Worm (Caenorhabditis elegans) whole organism, L4 larva: ENCODE measurements around the gene C07B5.8.
A peak's percentile ranks its signal among the peaks of the same experiment; 100 is the strongest.

Experiments
- ZK337.2 ChIP-seq: fragments of 200-800 bp; sonication (Bioruptor generic); IDR thresholded peaks from 2 replicates; pipeline ENCODE4 v1.3.6; 2022; ENCODE audit warnings: missing genetic modification reagents, missing genetic modification characterization, missing compliant biosample characterization
- aly-2 ChIP-seq: sonication (generic microtip); optimal IDR thresholded peaks from 2 replicates; lab custom pipeline; 2018; ENCODE audit warnings: missing biosample characterization, missing genetic modification characterization
- ceh-20 ChIP-seq: fragments of 200-800 bp; sonication (Bioruptor generic); IDR thresholded peaks from 2 replicates; pipeline ENCODE4 v1.3.6; 2022; ENCODE audit warnings: missing genetic modification reagents, missing genetic modification characterization, missing compliant biosample characterization
- ceh-28 ChIP-seq: fragments of 150-350 bp; optimal IDR thresholded peaks from 2 replicates; lab custom pipeline; 2014; ENCODE audit warnings: missing biosample characterization, missing genetic modification reagents, missing genetic modification characterization
- ctbp-1 ChIP-seq: fragments of 200-800 bp; sonication (Bioruptor generic); IDR thresholded peaks from 2 replicates; pipeline ENCODE4 v1.3.6; 2022; ENCODE audit warnings: missing genetic modification reagents, missing genetic modification characterization, missing compliant biosample characterization
- daf-12 ChIP-seq: fragments of 150-350 bp; optimal IDR thresholded peaks from 2 replicates; lab custom pipeline; 2014; ENCODE audit warnings: missing biosample characterization, missing genetic modification reagents, missing genetic modification characterization
- daf-16 ChIP-seq, 3 experiments: sonication (generic microtip); optimal IDR thresholded peaks; 2 replicates each; lab custom pipeline; 2016 to 2017; ENCODE audit warnings: missing genetic modification characterization in 3 of 3, missing genetic modification reagents in 3 of 3, mild to moderate bottlenecking in 2 of 3, missing compliant biosample characterization in 2 of 3, missing biosample characterization in 1 of 3, moderate library complexity in 1 of 3
- dmd-9 ChIP-seq: fragments of 200-800 bp; sonication (Bioruptor generic); IDR thresholded peaks from 2 replicates; pipeline ENCODE4 v1.3.6; 2022; ENCODE audit warnings: missing genetic modification reagents, missing genetic modification characterization, missing compliant biosample characterization
- duxl-1 ChIP-seq: sonication (generic microtip); optimal IDR thresholded peaks from 2 replicates; lab custom pipeline; 2016; ENCODE audit warnings: mild to moderate bottlenecking, missing genetic modification characterization, moderate library complexity, missing compliant biosample characterization; ENCODE audit not compliant: poor library complexity
- dve-1 ChIP-seq: sonication (generic microtip); optimal IDR thresholded peaks from 2 replicates; lab custom pipeline; 2017; ENCODE audit warnings: antibody characterized with exemption, mild to moderate bottlenecking, missing genetic modification characterization, missing compliant biosample characterization; ENCODE audit not compliant: insufficient read depth
- egl-27 ChIP-seq: sonication (generic microtip); optimal IDR thresholded peaks from 3 replicates; lab custom pipeline; 2017; ENCODE audit warnings: missing biosample characterization, missing genetic modification reagents, missing genetic modification characterization
- egl-43 ChIP-seq: fragments of 200-800 bp; sonication (Bioruptor generic); IDR thresholded peaks from 2 replicates; pipeline ENCODE4 v1.3.6; 2022; ENCODE audit warnings: missing genetic modification reagents, missing genetic modification characterization, missing compliant biosample characterization
- fkh-10 ChIP-seq: fragments of 150-350 bp; optimal IDR thresholded peaks from 2 replicates; lab custom pipeline; 2014; ENCODE audit warnings: missing biosample characterization, missing genetic modification reagents, missing genetic modification characterization
- fos-1 ChIP-seq: fragments of 150-350 bp; optimal IDR thresholded peaks from 2 replicates; lab custom pipeline; 2014; ENCODE audit warnings: missing biosample characterization, missing genetic modification characterization
- hif-1 ChIP-seq, 2 experiments: sonication (generic microtip); optimal IDR thresholded peaks; 2 replicates each; lab custom pipeline; 2016 to 2017; ENCODE audit warnings: missing compliant biosample characterization in 2 of 2, missing genetic modification characterization in 2 of 2, missing genetic modification reagents in 2 of 2, missing genotype in 2 of 2, mild to moderate bottlenecking in 1 of 2
- hlh-11 ChIP-seq: fragments of 200-800 bp; sonication (Bioruptor generic); optimal IDR thresholded peaks from 2 replicates; lab custom pipeline; 2018; ENCODE audit warnings: mild to moderate bottlenecking, missing genetic modification characterization, missing compliant biosample characterization
- hmg-1.1 ChIP-seq: fragments of 200-800 bp; sonication (Bioruptor generic); IDR thresholded peaks from 2 replicates; pipeline ENCODE4 v1.3.6; 2022; ENCODE audit warnings: missing genetic modification reagents, missing genetic modification characterization, missing compliant biosample characterization
- lin-13 ChIP-seq: fragments of 150-350 bp; optimal IDR thresholded peaks from 2 replicates; lab custom pipeline; 2014; ENCODE audit warnings: missing biosample characterization, missing genetic modification reagents, missing genetic modification characterization
- lin-29 ChIP-seq: fragments of 200-800 bp; sonication (Bioruptor generic); IDR thresholded peaks from 2 replicates; pipeline ENCODE4 v1.3.6; 2022; ENCODE audit warnings: missing genetic modification reagents, missing genetic modification characterization, missing compliant biosample characterization
- lin-38 ChIP-seq: fragments of 200-800 bp; sonication (Bioruptor generic); IDR thresholded peaks from 2 replicates; pipeline ENCODE4 v1.3.6; 2022; ENCODE audit warnings: missing genetic modification reagents, missing genetic modification characterization, missing compliant biosample characterization
- lir-3 ChIP-seq: sonication (generic microtip); optimal IDR thresholded peaks from 2 replicates; lab custom pipeline; 2016; ENCODE audit warnings: mild to moderate bottlenecking, missing genetic modification characterization, missing compliant biosample characterization
- lsy-2 ChIP-seq, 2 experiments: fragments of 150-350 bp in 1 of 2; sonication (generic microtip) in 1 of 2; optimal IDR thresholded peaks; 2 replicates each; lab custom pipeline; 2014 to 2017; ENCODE audit warnings: missing biosample characterization in 2 of 2, missing genetic modification characterization in 2 of 2
- mdl-1 ChIP-seq, 2 experiments: fragments of 150-350 bp in 1 of 2; sonication (generic microtip) in 1 of 2; optimal IDR thresholded peaks; 2 replicates each; lab custom pipeline; 2014 to 2017; ENCODE audit warnings: missing biosample characterization in 2 of 2, missing genetic modification characterization in 2 of 2
- mdt-29 ChIP-seq: fragments of 200-800 bp; sonication (Bioruptor generic); IDR thresholded peaks from 2 replicates; pipeline ENCODE4 v1.3.6; 2022; ENCODE audit warnings: missing genetic modification reagents, missing genetic modification characterization, missing compliant biosample characterization
- mes-2 ChIP-seq: sonication (generic microtip); optimal IDR thresholded peaks from 2 replicates; lab custom pipeline; 2016; ENCODE audit warnings: missing genotype, mild to moderate bottlenecking, missing genetic modification characterization, missing compliant biosample characterization; ENCODE audit not compliant: poor library complexity, severe bottlenecking
- mxl-2 ChIP-seq: fragments of 200-800 bp; sonication (Bioruptor generic); conservative IDR thresholded peaks from 2 replicates; pipeline ENCODE4 v1.3.6; 2022; ENCODE audit warnings: missing genetic modification reagents, missing genetic modification characterization, missing compliant biosample characterization
- mxl-3 ChIP-seq: fragments of 200-800 bp; sonication (Bioruptor generic); optimal IDR thresholded peaks from 2 replicates; lab custom pipeline; 2018; ENCODE audit warnings: mild to moderate bottlenecking, missing genetic modification characterization, missing compliant biosample characterization
- nhr-10 ChIP-seq: fragments of 150-350 bp; optimal IDR thresholded peaks from 2 replicates; lab custom pipeline; 2014; ENCODE audit warnings: missing biosample characterization, missing genetic modification characterization
- nhr-11 ChIP-seq: fragments of 150-350 bp; optimal IDR thresholded peaks from 2 replicates; lab custom pipeline; 2014; ENCODE audit warnings: missing biosample characterization, missing genetic modification characterization
- nhr-237 ChIP-seq: sonication (generic microtip); optimal IDR thresholded peaks from 2 replicates; lab custom pipeline; 2017; ENCODE audit warnings: missing biosample characterization, missing genetic modification characterization
- nhr-28 ChIP-seq: fragments of 150-350 bp; optimal IDR thresholded peaks from 2 replicates; lab custom pipeline; 2014; ENCODE audit warnings: missing biosample characterization, missing genetic modification characterization
- nhr-41 ChIP-seq: fragments of 200-800 bp; sonication (Bioruptor generic); IDR thresholded peaks from 2 replicates; pipeline ENCODE4 v1.3.6; 2022; ENCODE audit warnings: missing genetic modification reagents, missing genetic modification characterization, missing compliant biosample characterization
- nhr-42 ChIP-seq: fragments of 200-800 bp; sonication (Bioruptor generic); IDR thresholded peaks from 2 replicates; pipeline ENCODE4 v1.3.6; 2022; ENCODE audit warnings: missing genetic modification characterization, missing compliant biosample characterization
- nhr-76 ChIP-seq: fragments of 150-350 bp; optimal IDR thresholded peaks from 2 replicates; lab custom pipeline; 2014; ENCODE audit warnings: missing biosample characterization, missing genetic modification characterization
- pha-4 ChIP-seq, 2 experiments: fragments of 150-350 bp in 1 of 2; fragments of 200-800 bp in 1 of 2; sonication (Bioruptor generic) in 1 of 2; IDR thresholded peaks in 1 of 2; optimal IDR thresholded peaks in 1 of 2; 2 replicates each; pipeline versions ENCODE4 v1.3.6 to Lab custom; 2014 to 2022; ENCODE audit warnings: missing genetic modification characterization in 2 of 2, missing genetic modification reagents in 2 of 2, missing biosample characterization in 1 of 2, missing compliant biosample characterization in 1 of 2
- snpc-4 ChIP-seq: fragments of 150-350 bp; optimal IDR thresholded peaks from 2 replicates; lab custom pipeline; 2014; ENCODE audit warnings: missing biosample characterization, missing genetic modification characterization
- spr-3 ChIP-seq: fragments of 200-800 bp; sonication (Bioruptor generic); optimal IDR thresholded peaks from 2 replicates; lab custom pipeline; 2018; ENCODE audit warnings: mild to moderate bottlenecking, missing genetic modification characterization, missing compliant biosample characterization
- tag-97 ChIP-seq: fragments of 200-800 bp; sonication (Bioruptor generic); IDR thresholded peaks from 2 replicates; pipeline ENCODE4 v1.3.6; 2022; ENCODE audit warnings: missing genetic modification characterization, missing compliant biosample characterization
- unc-130 ChIP-seq: sonication (generic microtip); optimal IDR thresholded peaks from 2 replicates; lab custom pipeline; 2016; ENCODE audit warnings: missing genetic modification reagents, missing genetic modification characterization, missing compliant biosample characterization
- unc-39 ChIP-seq: sonication (generic microtip); optimal IDR thresholded peaks from 2 replicates; lab custom pipeline; 2017; ENCODE audit warnings: missing biosample characterization, missing genetic modification characterization
- unc-62 ChIP-seq, 3 experiments: fragments of 150-350 bp in 1 of 3; sonication (generic microtip); optimal IDR thresholded peaks in 2 of 3; peaks in 1 of 3; 1 replicate in 1 of 3; 2 replicates in 2 of 3; lab custom pipeline; 2014 to 2017; ENCODE audit warnings: missing biosample characterization in 3 of 3, missing genetic modification characterization in 3 of 3, missing genetic modification reagents in 3 of 3, missing genotype in 1 of 3
- zag-1 ChIP-seq: fragments of 150-350 bp; optimal IDR thresholded peaks from 2 replicates; lab custom pipeline; 2014; ENCODE audit warnings: missing biosample characterization, missing genetic modification characterization
- zfp-2 ChIP-seq: sonication (generic microtip); optimal IDR thresholded peaks from 2 replicates; lab custom pipeline; 2016; ENCODE audit warnings: mild to moderate bottlenecking, missing genetic modification characterization, missing compliant biosample characterization
- zip-11 ChIP-seq: fragments of 200-800 bp; sonication (Bioruptor generic); IDR thresholded peaks from 2 replicates; pipeline ENCODE4 v1.3.6; 2022; ENCODE audit warnings: missing genetic modification characterization, missing compliant biosample characterization
- zip-2 ChIP-seq: fragments of 150-350 bp; optimal IDR thresholded peaks from 2 replicates; lab custom pipeline; 2014; ENCODE audit warnings: missing biosample characterization, missing genetic modification characterization
- ztf-7 ChIP-seq: fragments of 150-350 bp; optimal IDR thresholded peaks from 2 replicates; lab custom pipeline; 2014; ENCODE audit warnings: missing biosample characterization, missing genetic modification characterization

C07B5.8 gene

DNA sequence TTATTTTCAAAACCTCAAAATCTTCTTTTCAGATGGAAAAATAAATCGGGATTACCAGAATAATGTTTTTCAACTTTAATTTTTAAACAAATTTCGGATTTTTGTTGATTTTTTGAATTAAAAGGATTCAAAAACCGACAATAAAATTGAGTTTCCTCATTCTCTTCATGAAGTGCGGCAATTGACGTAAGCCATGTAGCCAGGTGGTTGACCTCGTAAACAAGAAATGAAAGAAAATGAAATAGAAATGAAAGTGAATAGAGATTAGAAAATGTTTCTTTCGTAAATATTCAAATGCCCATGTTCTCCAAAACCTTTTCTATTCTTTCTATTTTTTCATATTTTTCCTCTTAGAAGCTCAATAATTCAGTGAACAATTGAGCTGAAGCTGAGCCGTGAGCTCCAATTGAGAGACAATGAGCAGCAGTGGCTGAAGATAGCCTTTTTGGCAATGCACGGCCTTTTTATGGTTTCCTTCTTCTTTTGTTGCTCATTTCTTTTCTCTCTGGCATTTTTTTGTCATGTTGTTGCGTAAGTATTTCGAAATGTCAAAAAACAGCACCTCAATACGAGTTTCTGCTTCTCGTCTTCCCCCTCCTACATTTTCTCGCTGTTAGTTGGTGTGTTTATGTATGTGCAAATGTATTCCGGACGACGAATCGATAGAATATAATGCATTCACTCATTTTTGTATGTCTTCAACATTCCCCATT, 13.2 kb upstream of the C07B5.8 start:
- peak; percentile 6 for TF ChIP-seq mes-2 (tag; lab: Kevin White, UChicago)
- no peak for TF ChIP-seq nhr-42 (GFP tag; lab: Robert Waterston, UW)
- TF ChIP-seq nhr-28 (tag; lab: Kevin White, UChicago), result no peak
- TF ChIP-seq ZK337.2 (GFP tag; lab: Robert Waterston, UW), result no peak
- TF ChIP-seq pha-4 (GFP tag; IDR thresholded peaks at IDR 0.05; lab: Robert Waterston, UW), result 0 out of 2 replicates have a peak, but pooled peaks have one; percentile 19
- TF ChIP-seq pha-4 (tag; optimal IDR thresholded peaks at IDR 0.05; lab: Kevin White, UChicago), result no peak
- no peak for TF ChIP-seq zip-11 (GFP tag; lab: Robert Waterston, UW)
- no peak for TF ChIP-seq hif-1 (tag; optimal IDR thresholded peaks at IDR 0.05; lab: Kevin White, UChicago)
- TF ChIP-seq nhr-76 (tag; lab: Kevin White, UChicago), result no peak
- peak in 1 of 2 experiments; percentile 26 for TF ChIP-seq daf-16 (GFP tag; optimal IDR thresholded peaks at IDR 0.05; lab: Kevin White, UChicago)
- peak; percentile 23 for TF ChIP-seq daf-16 (tag; optimal IDR thresholded peaks at IDR 0.05; lab: Kevin White, UChicago)
- TF ChIP-seq unc-39, result no peak
- TF ChIP-seq zag-1 (tag; lab: Kevin White, UChicago), result no peak
- TF ChIP-seq hmg-1.1, result no peak
- TF ChIP-seq unc-62 (GFP tag; optimal IDR thresholded peaks at IDR 0.05 in 1 of 2; lab: Kevin White, UChicago), result no peak
- no peak for TF ChIP-seq unc-62 (tag; optimal IDR thresholded peaks at IDR 0.05; lab: Kevin White, UChicago)
- TF ChIP-seq ztf-7, result no peak
- no peak for TF ChIP-seq daf-12

- TF ChIP-seq lin-29 (no peak), lsy-2 (tag; optimal IDR thresholded peaks at IDR 0.05; lab: Kevin White, UChicago) (no peak), duxl-1 (tag; lab: Kevin White, UChicago) (no peak), hmg-1.1 (no peak), nhr-28 (tag; lab: Kevin White, UChicago) (peak; percentile 67), mdl-1 (tag; optimal IDR thresholded peaks at IDR 0.05; lab: Kevin White, UChicago) (peak in 1 of 2 experiments; percentile 20), nhr-42 (GFP tag; lab: Robert Waterston, UW) (no peak), nhr-237 (tag; lab: Kevin White, UChicago) (no peak), fos-1 (tag; lab: Kevin White, UChicago) (no peak), ceh-28 (no peak), lin-38 (GFP tag; lab: Robert Waterston, UW) (no peak), ctbp-1 (GFP tag; lab: Robert Waterston, UW) (no peak), ceh-20 (GFP tag; lab: Robert Waterston, UW) (no peak), lir-3 (no peak), lin-13 (GFP tag; lab: Kevin White, UChicago) (no peak), mxl-2 (GFP tag; lab: Robert Waterston, UW) (no peak), egl-43 (no peak), dve-1 (tag; lab: Kevin White, UChicago) (peak; percentile 5), nhr-10 (no peak), fkh-10 (no peak), nhr-41 (GFP tag; lab: Robert Waterston, UW) (no peak), unc-130 (no peak), mes-2 (tag; lab: Kevin White, UChicago) (peak; percentile 32), zfp-2 (tag; lab: Kevin White, UChicago) (no peak), spr-3 (no peak), dmd-9 (GFP tag; lab: Robert Waterston, UW) (no peak), mxl-3 (GFP tag; lab: Kevin White, UChicago) (peak; percentile 3), snpc-4 (tag; lab: Kevin White, UChicago) (no peak), hif-1 (tag; optimal IDR thresholded peaks at IDR 0.05; lab: Kevin White, UChicago) (no peak), nhr-11 (tag; lab: Kevin White, UChicago) (no peak), tag-97 (GFP tag; lab: Robert Waterston, UW) (no peak), egl-27 (tag; lab: Kevin White, UChicago) (no peak), mdt-29 (GFP tag; lab: Robert Waterston, UW) (no peak), zip-2 (tag; lab: Kevin White, UChicago) (no peak), aly-2 (no peak), hlh-11 (tag; lab: Kevin White, UChicago) (peak; percentile 32), unc-62 (GFP tag; optimal IDR thresholded peaks at IDR 0.05 in 1 of 2; lab: Kevin White, UChicago) (peak in 1 of 2 experiments; percentile 91), unc-62 (tag; optimal IDR thresholded peaks at IDR 0.05; lab: Kevin White, UChicago) (no peak), pha-4 (GFP tag; IDR thresholded peaks at IDR 0.05; lab: Robert Waterston, UW) (no peak), pha-4 (tag; optimal IDR thresholded peaks at IDR 0.05; lab: Kevin White, UChicago) (no peak)
Measured at ce11 chrX:9548890-9549289, 12.3 kb upstream of the C07B5.8 start.
